Worm (Caenorhabditis elegans) whole organism, L4 larva: Measurements from ENCODE around the gene F53A2.3.

Source experiments
- F44E2.7 ChIP-seq: fragments of 200-800 bp; sonication (Bioruptor generic); IDR thresholded peaks from 2 replicates; pipeline ENCODE4 v2.1.2; 2022; ENCODE audit warnings: missing genetic modification characterization, missing compliant biosample characterization
- Y5F2A.4 ChIP-seq: fragments of 200-800 bp; sonication (Bioruptor generic); optimal IDR thresholded peaks from 2 replicates; lab custom pipeline; 2018; ENCODE audit warnings: mild to moderate bottlenecking, missing genetic modification characterization, missing compliant biosample characterization
- aha-1 ChIP-seq: fragments of 150-350 bp; peaks from one replicate; lab custom pipeline; 2014; ENCODE audit warnings: missing biosample characterization, missing genetic modification characterization
- ama-1 ChIP-seq: fragments of 150-350 bp; optimal IDR thresholded peaks from 2 replicates; lab custom pipeline; 2014; ENCODE audit warnings: inconsistent platforms, mixed read lengths
- ceh-28 ChIP-seq: fragments of 150-350 bp; optimal IDR thresholded peaks from 2 replicates; lab custom pipeline; 2014; ENCODE audit warnings: missing biosample characterization, missing genetic modification reagents, missing genetic modification characterization
- ces-1 ChIP-seq: fragments of 150-350 bp; sonication (generic microtip); optimal IDR thresholded peaks from 4 replicates; lab custom pipeline; 2014; ENCODE audit warnings: missing biosample characterization, missing genetic modification reagents, missing genetic modification characterization
- cey-2 ChIP-seq: sonication (generic microtip); optimal IDR thresholded peaks from 3 replicates; lab custom pipeline; 2017; ENCODE audit warnings: missing genetic modification characterization, mild to moderate bottlenecking, missing compliant biosample characterization, antibody characterized with exemption, borderline replicate concordance; ENCODE audit not compliant: insufficient read depth
- daf-16 ChIP-seq, 3 experiments: sonication (generic microtip); optimal IDR thresholded peaks; 2 replicates each; lab custom pipeline; 2016 to 2017; ENCODE audit warnings: missing genetic modification characterization in 3 of 3, missing genetic modification reagents in 3 of 3, mild to moderate bottlenecking in 2 of 3, missing compliant biosample characterization in 2 of 3, missing biosample characterization in 1 of 3, moderate library complexity in 1 of 3
- dmd-6 ChIP-seq: fragments of 200-800 bp; sonication (Bioruptor generic); IDR thresholded peaks from 2 replicates; pipeline ENCODE4 v1.3.6; 2022; ENCODE audit warnings: missing genetic modification reagents, missing genetic modification characterization, missing compliant biosample characterization
- dmd-8 ChIP-seq: fragments of 200-800 bp; sonication (Bioruptor generic); IDR thresholded peaks from 2 replicates; pipeline ENCODE4 v1.3.6; 2022; ENCODE audit warnings: missing genetic modification characterization, missing compliant biosample characterization
- dve-1 ChIP-seq: sonication (generic microtip); optimal IDR thresholded peaks from 2 replicates; lab custom pipeline; 2017; ENCODE audit warnings: antibody characterized with exemption, mild to moderate bottlenecking, missing genetic modification characterization, missing compliant biosample characterization; ENCODE audit not compliant: insufficient read depth
- egl-27 ChIP-seq: sonication (generic microtip); optimal IDR thresholded peaks from 3 replicates; lab custom pipeline; 2017; ENCODE audit warnings: missing biosample characterization, missing genetic modification reagents, missing genetic modification characterization
- fos-1 ChIP-seq: fragments of 150-350 bp; optimal IDR thresholded peaks from 2 replicates; lab custom pipeline; 2014; ENCODE audit warnings: missing biosample characterization, missing genetic modification characterization
- hlh-11 ChIP-seq: fragments of 200-800 bp; sonication (Bioruptor generic); optimal IDR thresholded peaks from 2 replicates; lab custom pipeline; 2018; ENCODE audit warnings: mild to moderate bottlenecking, missing genetic modification characterization, missing compliant biosample characterization
- hlh-30 ChIP-seq: sonication (generic microtip); optimal IDR thresholded peaks from 2 replicates; lab custom pipeline; 2017; ENCODE audit warnings: antibody characterized with exemption, mild to moderate bottlenecking, missing genetic modification characterization, missing compliant biosample characterization; ENCODE audit not compliant: insufficient read depth
- lim-7 ChIP-seq: fragments of 200-800 bp; sonication (Bioruptor generic); IDR thresholded peaks from 2 replicates; pipeline ENCODE4 v1.3.6; 2022; ENCODE audit warnings: missing genetic modification characterization, missing compliant biosample characterization
- lin-1 ChIP-seq: fragments of 200-800 bp; sonication (Bioruptor generic); IDR thresholded peaks from 2 replicates; pipeline ENCODE4 v1.3.6; 2022; ENCODE audit warnings: missing genetic modification reagents, missing genetic modification characterization, missing compliant biosample characterization
- lin-38 ChIP-seq: fragments of 200-800 bp; sonication (Bioruptor generic); IDR thresholded peaks from 2 replicates; pipeline ENCODE4 v1.3.6; 2022; ENCODE audit warnings: missing genetic modification reagents, missing genetic modification characterization, missing compliant biosample characterization
- madf-5 ChIP-seq, 2 experiments: fragments of 200-800 bp; sonication (Bioruptor generic); IDR thresholded peaks; 2 replicates each; pipeline ENCODE4 v1.3.6; 2022; ENCODE audit warnings: missing compliant biosample characterization in 2 of 2, missing genetic modification characterization in 2 of 2
- madf-9 ChIP-seq: fragments of 200-800 bp; sonication (Bioruptor generic); conservative IDR thresholded peaks from 2 replicates; pipeline ENCODE4 v1.3.6; 2022; ENCODE audit warnings: missing genetic modification reagents, missing genetic modification characterization, missing compliant biosample characterization
- mep-1 ChIP-seq: fragments of 150-350 bp; sonication (generic microtip); optimal IDR thresholded peaks from 3 replicates; lab custom pipeline; 2014; ENCODE audit warnings: missing biosample characterization, missing genetic modification characterization
- mxl-3 ChIP-seq: fragments of 200-800 bp; sonication (Bioruptor generic); optimal IDR thresholded peaks from 2 replicates; lab custom pipeline; 2018; ENCODE audit warnings: mild to moderate bottlenecking, missing genetic modification characterization, missing compliant biosample characterization
- nhr-25 ChIP-seq: sonication (generic microtip); optimal IDR thresholded peaks from 2 replicates; lab custom pipeline; 2017; ENCODE audit warnings: missing genetic modification characterization, mild to moderate bottlenecking, missing compliant biosample characterization, antibody characterized with exemption, moderate library complexity, borderline replicate concordance; ENCODE audit not compliant: insufficient read depth
- nhr-28 ChIP-seq: fragments of 150-350 bp; optimal IDR thresholded peaks from 2 replicates; lab custom pipeline; 2014; ENCODE audit warnings: missing biosample characterization, missing genetic modification characterization
- nhr-41 ChIP-seq: fragments of 200-800 bp; sonication (Bioruptor generic); IDR thresholded peaks from 2 replicates; pipeline ENCODE4 v1.3.6; 2022; ENCODE audit warnings: missing genetic modification reagents, missing genetic modification characterization, missing compliant biosample characterization
- nhr-48 ChIP-seq: sonication (generic microtip); optimal IDR thresholded peaks from 2 replicates; lab custom pipeline; 2016; ENCODE audit warnings: mild to moderate bottlenecking, missing genetic modification characterization, missing compliant biosample characterization
- pha-4 ChIP-seq, 2 experiments: fragments of 150-350 bp in 1 of 2; fragments of 200-800 bp in 1 of 2; sonication (Bioruptor generic) in 1 of 2; IDR thresholded peaks in 1 of 2; optimal IDR thresholded peaks in 1 of 2; 2 replicates each; pipeline versions ENCODE4 v1.3.6 to Lab custom; 2014 to 2022; ENCODE audit warnings: missing genetic modification characterization in 2 of 2, missing genetic modification reagents in 2 of 2, missing biosample characterization in 1 of 2, missing compliant biosample characterization in 1 of 2
- pqm-1 ChIP-seq: sonication (generic microtip); optimal IDR thresholded peaks from 2 replicates; lab custom pipeline; 2017; ENCODE audit warnings: missing biosample characterization, missing genetic modification characterization
- set-16 ChIP-seq: fragments of 200-800 bp; sonication (Bioruptor generic); IDR thresholded peaks from 2 replicates; pipeline ENCODE4 v1.3.6; 2022; ENCODE audit warnings: missing genetic modification reagents, missing genetic modification characterization, missing compliant biosample characterization
- tag-97 ChIP-seq: fragments of 200-800 bp; sonication (Bioruptor generic); IDR thresholded peaks from 2 replicates; pipeline ENCODE4 v1.3.6; 2022; ENCODE audit warnings: missing genetic modification characterization, missing compliant biosample characterization
- unc-130 ChIP-seq: sonication (generic microtip); optimal IDR thresholded peaks from 2 replicates; lab custom pipeline; 2016; ENCODE audit warnings: missing genetic modification reagents, missing genetic modification characterization, missing compliant biosample characterization
- unc-62 ChIP-seq, 3 experiments: fragments of 150-350 bp in 1 of 3; sonication (generic microtip); optimal IDR thresholded peaks in 2 of 3; peaks in 1 of 3; 1 replicate in 1 of 3; 2 replicates in 2 of 3; lab custom pipeline; 2014 to 2017; ENCODE audit warnings: missing biosample characterization in 3 of 3, missing genetic modification characterization in 3 of 3, missing genetic modification reagents in 3 of 3, missing genotype in 1 of 3

The F53A2.3 gene

ce11 chrIII:13307107-13307506 lies 32.5 kb downstream of the F53A2.3 start, which contains the start of the genes klp-19 and slc-36.1 (continued):
- no peak for TF ChIP-seq ceh-28 (tag; lab: Kevin White, UChicago)
- TF ChIP-seq ces-1 (GFP tag; lab: Kevin White, UChicago) = no peak
- no peak for TF ChIP-seq nhr-41
- no peak for TF ChIP-seq unc-62 (GFP tag; optimal IDR thresholded peaks at IDR 0.05 in 1 of 2; lab: Kevin White, UChicago)
- TF ChIP-seq unc-62 (tag; optimal IDR thresholded peaks at IDR 0.05; lab: Kevin White, UChicago) = no peak

ce11 chrIII:13305537-13305936 lies 34.0 kb downstream of the F53A2.3 start:
- TF ChIP-seq aha-1 (tag; lab: Kevin White, UChicago) = peak; percentile 90
- TF ChIP-seq hlh-30 (tag; lab: Kevin White, UChicago) = no peak

ce11 chrIII:13302578-13302977 lies 37.0 kb downstream of the F53A2.3 start:
- TF ChIP-seq unc-130 (GFP tag; lab: Kevin White, UChicago) (peak; percentile 5), cey-2 (tag; lab: Kevin White, UChicago) (no peak), lin-38 (GFP tag; lab: Robert Waterston, UW) (peak; percentile 42)
- TF ChIP-seq, all 104 proteins: peak for 2

- no peak for TF ChIP-seq madf-5 (GFP tag; IDR thresholded peaks at IDR 0.05; lab: Robert Waterston, UW)
- TF ChIP-seq F44E2.7 (GFP tag; lab: Robert Waterston, UW) = no peak
- TF ChIP-seq dmd-8 (GFP tag; lab: Robert Waterston, UW) = 0 out of 2 replicates have a peak, but pooled peaks have one; percentile 42
- TF ChIP-seq egl-27 (tag; lab: Kevin White, UChicago) = no peak
- TF ChIP-seq set-16 (GFP tag; lab: Robert Waterston, UW) = peak; percentile 58
These were observed 37.6 kb downstream of the F53A2.3 start for ce11 chrIII:13301983-13302382.

ce11 chrIII:13298722-13299431 lies 40.7 kb downstream of the F53A2.3 start, which contains the start of gene pgm-2:
Gene pgm-2, plus strand, starts transcription at chrIII:13299378.
- TF ChIP-seq ama-1 (lab: Kevin White, UChicago) (peak; percentile 9), nhr-48 (no peak), lin-1 (GFP tag; lab: Robert Waterston, UW) (no peak), daf-16 (GFP tag; optimal IDR thresholded peaks at IDR 0.05; lab: Kevin White, UChicago) (no peak), daf-16 (tag; optimal IDR thresholded peaks at IDR 0.05; lab: Kevin White, UChicago) (peak; percentile 34), ceh-28 (tag; lab: Kevin White, UChicago) (no peak), ces-1 (GFP tag; lab: Kevin White, UChicago) (no peak), pqm-1 (tag; lab: Kevin White, UChicago) (peak; percentile 23), aha-1 (tag; lab: Kevin White, UChicago) (no peak), unc-62 (GFP tag; optimal IDR thresholded peaks at IDR 0.05 in 1 of 2; lab: Kevin White, UChicago) (no peak), unc-62 (tag; optimal IDR thresholded peaks at IDR 0.05; lab: Kevin White, UChicago) (no peak), hlh-11 (tag; lab: Kevin White, UChicago) (peak; percentile 7), pha-4 (GFP tag; IDR thresholded peaks at IDR 0.05; lab: Robert Waterston, UW) (no peak), pha-4 (tag; optimal IDR thresholded peaks at IDR 0.05; lab: Kevin White, UChicago) (no peak), lim-7 (GFP tag; lab: Robert Waterston, UW) (no peak), mep-1 (peak; percentile 17), madf-9 (GFP tag; lab: Robert Waterston, UW) (no peak), dve-1 (tag; lab: Kevin White, UChicago) (peak; percentile 38), tag-97 (GFP tag; lab: Robert Waterston, UW) (no peak), Y5F2A.4 (no peak), nhr-25 (tag; lab: Kevin White, UChicago) (peak; percentile 19), nhr-28 (tag; lab: Kevin White, UChicago) (peak; percentile 6), fos-1 (no peak), mxl-3 (GFP tag; lab: Kevin White, UChicago) (peak; percentile 8), dmd-6 (GFP tag; lab: Robert Waterston, UW) (no peak; the same call in 1 of the 2 replicates), hlh-30 (tag; lab: Kevin White, UChicago) (no peak)
